Fruit fly (Drosophila melanogaster) whole organism, embryonic: ENCODE measurements around the gene yellow-f.
A peak's percentile ranks its signal among the peaks of the same experiment; 100 is the strongest.

Experiments
- Atf6 ChIP-seq: fragments of 200-800 bp; sonication (Bioruptor generic); IDR thresholded peaks from 2 replicates; pipeline ENCODE4 v1.3.6; 2022; ENCODE audit warnings: missing biosample characterization, missing genetic modification characterization
- CG10147 ChIP-seq: fragments of 200-800 bp; sonication (Bioruptor generic); optimal IDR thresholded peaks from 2 replicates; lab custom pipeline; 2019; ENCODE audit warnings: missing biosample characterization, mild to moderate bottlenecking, missing genetic modification characterization, moderate library complexity
- CG1024 ChIP-seq: fragments of 200-800 bp; sonication (Bioruptor generic); IDR thresholded peaks from 2 replicates; pipeline ENCODE4 v1.3.6; 2022; ENCODE audit warnings: missing biosample characterization, missing genetic modification characterization
- CG12071 ChIP-seq: fragments of 200-800 bp; sonication (Bioruptor generic); optimal IDR thresholded peaks from 3 replicates; lab custom pipeline; 2018; ENCODE audit warnings: missing biosample characterization, mild to moderate bottlenecking, missing genetic modification characterization
- CG13775 ChIP-seq: fragments of 200-800 bp; sonication (Bioruptor generic); optimal IDR thresholded peaks from 3 replicates; lab custom pipeline; 2017; ENCODE audit warnings: missing biosample characterization, mild to moderate bottlenecking, missing genetic modification characterization
- CG15011 ChIP-seq: fragments of 200-800 bp; sonication (Bioruptor generic); optimal IDR thresholded peaks from 3 replicates; lab custom pipeline; 2018; ENCODE audit warnings: missing biosample characterization, mild to moderate bottlenecking, missing genetic modification characterization
- CG1529 ChIP-seq: fragments of 200-800 bp; sonication (Bioruptor generic); optimal IDR thresholded peaks from 3 replicates; lab custom pipeline; 2018; ENCODE audit warnings: missing biosample characterization, missing genetic modification characterization
- CG15696 ChIP-seq: fragments of 200-800 bp; sonication (Bioruptor generic); optimal IDR thresholded peaks from 2 replicates; lab custom pipeline; 2019; ENCODE audit warnings: missing biosample characterization, mild to moderate bottlenecking, missing genetic modification characterization, moderate library complexity
- CG1602 ChIP-seq: fragments of 200-800 bp; sonication (Bioruptor generic); optimal IDR thresholded peaks from 3 replicates; lab custom pipeline; 2016; ENCODE audit warnings: missing biosample characterization, missing genetic modification characterization
- CG18476 ChIP-seq: fragments of 200-800 bp; sonication (Bioruptor generic); optimal IDR thresholded peaks from 2 replicates; lab custom pipeline; 2016; ENCODE audit warnings: missing biosample characterization, mild to moderate bottlenecking, missing genetic modification characterization
- CG32767 ChIP-seq: fragments of 200-800 bp; sonication (Bioruptor generic); IDR thresholded peaks from 2 replicates; pipeline ENCODE4 v1.3.6; 2022; ENCODE audit warnings: missing biosample characterization, missing genetic modification characterization
- CG34376 ChIP-seq: fragments of 200-800 bp; sonication (Bioruptor generic); optimal IDR thresholded peaks from 2 replicates; lab custom pipeline; 2018; ENCODE audit warnings: missing biosample characterization, mild to moderate bottlenecking, missing genetic modification characterization
- CG3847 ChIP-seq: fragments of 200-800 bp; sonication (Bioruptor generic); IDR thresholded peaks from 2 replicates; pipeline ENCODE4 v1.3.6; 2022; ENCODE audit warnings: missing biosample characterization, missing genetic modification characterization
- CG4360 ChIP-seq: fragments of 200-800 bp; sonication (Bioruptor generic); IDR thresholded peaks from 2 replicates; pipeline ENCODE4 v1.3.6; 2022; ENCODE audit warnings: missing biosample characterization, missing genetic modification characterization
- CG4404 ChIP-seq: fragments of 200-800 bp; sonication (Bioruptor generic); IDR thresholded peaks from 2 replicates; pipeline ENCODE4 v1.3.6; 2022; ENCODE audit warnings: missing biosample characterization, missing genetic modification characterization
- CG6654 ChIP-seq: fragments of 200-800 bp; sonication (Bioruptor generic); optimal IDR thresholded peaks from 2 replicates; lab custom pipeline; 2017; ENCODE audit warnings: missing biosample characterization, mild to moderate bottlenecking, missing genetic modification characterization
- CG8290 ChIP-seq, 3 experiments: fragments of 200-800 bp; sonication (Bioruptor generic); optimal IDR thresholded peaks; 2 replicates each; lab custom pipeline; 2016 to 2019; ENCODE audit warnings: missing biosample characterization in 3 of 3, missing genetic modification characterization in 3 of 3, mild to moderate bottlenecking in 2 of 3, moderate library complexity in 1 of 3
- CG8388 ChIP-seq: fragments of 200-800 bp; sonication (Bioruptor generic); optimal IDR thresholded peaks from 2 replicates; lab custom pipeline; 2019; ENCODE audit warnings: missing biosample characterization, mild to moderate bottlenecking, missing genetic modification characterization, moderate library complexity
- CTCF ChIP-seq: fragments of 200-800 bp; sonication (Bioruptor generic); optimal IDR thresholded peaks from 2 replicates; lab custom pipeline; 2017; ENCODE audit warnings: missing biosample characterization, mild to moderate bottlenecking, missing genetic modification characterization, moderate library complexity
- Dad ChIP-seq: fragments of 200-800 bp; sonication (Bioruptor generic); optimal IDR thresholded peaks from 3 replicates; lab custom pipeline; 2016; ENCODE audit warnings: missing biosample characterization, missing genetic modification characterization
- Deaf1 ChIP-seq: fragments of 200-800 bp; optimal IDR thresholded peaks from 3 replicates; lab custom pipeline; 2019; ENCODE audit warnings: missing biosample characterization, mild to moderate bottlenecking, missing genetic modification characterization, moderate library complexity
- E2f2 ChIP-seq: fragments of 200-800 bp; sonication (Bioruptor generic); IDR thresholded peaks from 2 replicates; pipeline ENCODE4 v1.3.6; 2022; ENCODE audit warnings: missing biosample characterization, missing genetic modification characterization
- ERR ChIP-seq: fragments of 200-800 bp; sonication (Bioruptor generic); optimal IDR thresholded peaks from 2 replicates; lab custom pipeline; 2016; ENCODE audit warnings: missing biosample characterization, missing genetic modification characterization
- Fer1 ChIP-seq: fragments of 200-800 bp; sonication (Bioruptor generic); optimal IDR thresholded peaks from 2 replicates; lab custom pipeline; 2017; ENCODE audit warnings: missing biosample characterization, mild to moderate bottlenecking, missing genetic modification characterization
- Fer2 ChIP-seq: fragments of 200-800 bp; sonication (Bioruptor generic); optimal IDR thresholded peaks from 2 replicates; lab custom pipeline; 2018; ENCODE audit warnings: missing biosample characterization, mild to moderate bottlenecking, missing genetic modification characterization, moderate library complexity
- GATAe ChIP-seq: fragments of 200-800 bp; sonication (Bioruptor generic); conservative IDR thresholded peaks from 2 replicates; pipeline ENCODE4 v1.3.6; 2022; ENCODE audit warnings: missing biosample characterization, missing genetic modification characterization
- HLH3B ChIP-seq: fragments of 200-800 bp; sonication (Bioruptor generic); IDR thresholded peaks from 2 replicates; pipeline ENCODE4 v1.3.6; 2022; ENCODE audit warnings: missing biosample characterization, missing genetic modification characterization
- HmgZ ChIP-seq: fragments of 200-800 bp; sonication (Bioruptor generic); optimal IDR thresholded peaks from 2 replicates; lab custom pipeline; 2018; ENCODE audit warnings: missing biosample characterization, mild to moderate bottlenecking, missing genetic modification characterization
- Hr3 ChIP-seq: fragments of 200-800 bp; sonication (Bioruptor generic); optimal IDR thresholded peaks from 3 replicates; lab custom pipeline; 2016; ENCODE audit warnings: missing biosample characterization, missing genetic modification characterization
- Mes4 ChIP-seq: fragments of 200-800 bp; sonication (Bioruptor generic); optimal IDR thresholded peaks from 2 replicates; lab custom pipeline; 2016; ENCODE audit warnings: missing biosample characterization, missing genetic modification characterization
- NC2β ChIP-seq: fragments of 200-800 bp; sonication (Bioruptor generic); optimal IDR thresholded peaks from 2 replicates; lab custom pipeline; 2016; ENCODE audit warnings: missing biosample characterization, missing genetic modification characterization
- Nf-YC ChIP-seq: fragments of 200-800 bp; optimal IDR thresholded peaks from 3 replicates; lab custom pipeline; 2019; ENCODE audit warnings: missing biosample characterization, mild to moderate bottlenecking, missing genetic modification characterization, moderate library complexity
- Pdp1 ChIP-seq, 2 experiments: fragments of 200-800 bp; sonication (Bioruptor generic); optimal IDR thresholded peaks; 3 replicates each; lab custom pipeline; 2016; ENCODE audit warnings: missing biosample characterization in 2 of 2, missing genetic modification characterization in 2 of 2, mild to moderate bottlenecking in 1 of 2, moderate library complexity in 1 of 2
- Ptx1 ChIP-seq: fragments of 200-800 bp; sonication (Bioruptor generic); IDR thresholded peaks from 2 replicates; pipeline ENCODE4 v1.3.6; 2022; ENCODE audit warnings: missing biosample characterization, missing genetic modification characterization
- Spps ChIP-seq: fragments of 200-800 bp; sonication (Bioruptor generic); optimal IDR thresholded peaks from 2 replicates; lab custom pipeline; 2018; ENCODE audit warnings: missing biosample characterization, mild to moderate bottlenecking, missing genetic modification characterization
- Xbp1 ChIP-seq: fragments of 200-800 bp; sonication (Bioruptor generic); optimal IDR thresholded peaks from 3 replicates; lab custom pipeline; 2016; ENCODE audit warnings: missing biosample characterization, mild to moderate bottlenecking, missing genetic modification characterization
- dati ChIP-seq: fragments of 200-800 bp; sonication (Bioruptor generic); IDR thresholded peaks from 2 replicates; pipeline ENCODE4 v1.3.6; 2022; ENCODE audit warnings: missing biosample characterization, missing genetic modification characterization
- dpn ChIP-seq, 2 experiments: fragments of 200-800 bp; sonication (Bioruptor generic); optimal IDR thresholded peaks; 3 replicates each; lab custom pipeline; 2016; ENCODE audit warnings: missing biosample characterization in 2 of 2, missing genetic modification characterization in 2 of 2
- ems ChIP-seq: fragments of 200-800 bp; sonication (Bioruptor generic); optimal IDR thresholded peaks from 3 replicates; lab custom pipeline; 2016; ENCODE audit warnings: missing biosample characterization, missing genetic modification characterization
- ftz-f1 ChIP-seq: fragments of 200-800 bp; sonication (Bioruptor generic); optimal IDR thresholded peaks from 2 replicates; lab custom pipeline; 2016; ENCODE audit warnings: missing biosample characterization, missing genetic modification characterization
- her ChIP-seq: fragments of 200-800 bp; sonication (Bioruptor generic); optimal IDR thresholded peaks from 2 replicates; lab custom pipeline; 2016; ENCODE audit warnings: missing biosample characterization, missing genetic modification characterization
- hkb ChIP-seq, 2 experiments: fragments of 200-800 bp in 1 of 2; fragments of >200 bp in 1 of 2; sonication (Bioruptor generic) in 1 of 2; IDR thresholded peaks in 1 of 2; optimal IDR thresholded peaks in 1 of 2; 2 replicates each; pipeline versions ENCODE4 v1.3.6 to Lab custom; 2017 to 2022; ENCODE audit warnings: missing biosample characterization in 1 of 2, missing genetic modification characterization in 1 of 2
- kni ChIP-seq: fragments of 200-800 bp; sonication (Bioruptor generic); optimal IDR thresholded peaks from 3 replicates; lab custom pipeline; 2017; ENCODE audit warnings: mild to moderate bottlenecking, missing biosample characterization, missing genetic modification reagents, missing genetic modification characterization
- knrl ChIP-seq: fragments of 200-800 bp; sonication (Bioruptor generic); IDR thresholded peaks from 3 replicates; pipeline ENCODE4 v1.3.6; 2022; ENCODE audit warnings: missing biosample characterization, missing genetic modification characterization; ENCODE audit not compliant: partially characterized antibody
- lab ChIP-seq: fragments of 200-800 bp; sonication (Bioruptor generic); optimal IDR thresholded peaks from 3 replicates; lab custom pipeline; 2017; ENCODE audit warnings: missing biosample characterization, missing genetic modification characterization, mild to moderate bottlenecking, moderate library complexity, missing genetic modification reagents
- lbe ChIP-seq: fragments of 200-800 bp; sonication (Bioruptor generic); optimal IDR thresholded peaks from 2 replicates; lab custom pipeline; 2016; ENCODE audit warnings: missing biosample characterization, mild to moderate bottlenecking, missing genetic modification characterization
- nmo ChIP-seq: fragments of 200-800 bp; sonication (Bioruptor generic); optimal IDR thresholded peaks from 2 replicates; lab custom pipeline; 2018; ENCODE audit warnings: missing biosample characterization, mild to moderate bottlenecking, missing genetic modification characterization, moderate library complexity
- psq ChIP-seq: fragments of 200-800 bp; sonication (Bioruptor generic); optimal IDR thresholded peaks from 2 replicates; lab custom pipeline; 2017; ENCODE audit warnings: missing biosample characterization, missing genetic modification characterization
- sim ChIP-seq: fragments of 200-800 bp; sonication (Bioruptor generic); IDR thresholded peaks from 2 replicates; pipeline ENCODE4 v1.3.6; 2022; ENCODE audit warnings: missing biosample characterization, missing genetic modification characterization
- tio ChIP-seq: fragments of 200-800 bp; sonication (Bioruptor generic); optimal IDR thresholded peaks from 2 replicates; lab custom pipeline; 2017; ENCODE audit warnings: missing biosample characterization, missing genetic modification characterization, inconsistent platforms
- usp ChIP-seq: fragments of >200 bp; optimal IDR thresholded peaks from 2 replicates; lab custom pipeline; 2017; ENCODE audit warnings: missing biosample characterization, missing genetic modification characterization
- zen ChIP-seq: fragments of 200-800 bp; sonication (Bioruptor generic); optimal IDR thresholded peaks from 3 replicates; lab custom pipeline; 2018; ENCODE audit warnings: missing biosample characterization, mild to moderate bottlenecking, missing genetic modification characterization, moderate library complexity

The yellow-f gene

dm6 chr3R:13032323-13032722, 39.3 kb upstream of the yellow-f start, which contains the start of gene ry (continued):
- TF ChIP-seq CG15011 (GFP tag; lab: Kevin White, UChicago), result no peak
- no peak for TF ChIP-seq Xbp1 (GFP tag; lab: Kevin White, UChicago)
- no peak for TF ChIP-seq psq (GFP tag; lab: Kevin White, UChicago)
- no peak for TF ChIP-seq CG15696 (tag; lab: Kevin White, UChicago)
- TF ChIP-seq CG4360 (GFP tag; lab: Robert Waterston, UW), result no peak
- TF ChIP-seq CG8290 (GFP tag; optimal IDR thresholded peaks at IDR 0.05; lab: Kevin White, UChicago), result no peak
- TF ChIP-seq CG8290 (tag; optimal IDR thresholded peaks at IDR 0.05; lab: Kevin White, UChicago), result no peak
- no peak for TF ChIP-seq CG6654
- no peak for TF ChIP-seq NC2β
- no peak for TF ChIP-seq HmgZ
- peak; percentile 85 for TF ChIP-seq Deaf1 (tag; lab: Kevin White, UChicago)
- TF ChIP-seq Atf6, result peak; percentile 38; the same call in 1 of the 2 replicates
- TF ChIP-seq hkb (optimal IDR thresholded peaks at IDR 0.05; lab: Kevin White, UChicago), result no peak
- TF ChIP-seq hkb (GFP tag; IDR thresholded peaks at IDR 0.05; lab: Robert Waterston, UW), result no peak
- no peak for TF ChIP-seq Hr3 (GFP tag; lab: Kevin White, UChicago)
- no peak for TF ChIP-seq Fer1 (GFP tag; lab: Kevin White, UChicago)
- TF ChIP-seq kni (GFP tag; lab: Kevin White, UChicago), result no peak
- no peak for TF ChIP-seq nmo
- no peak for TF ChIP-seq CG4404 (GFP tag; lab: Robert Waterston, UW)
- TF ChIP-seq CG3847 (GFP tag; lab: Robert Waterston, UW), result no peak
- no peak for TF ChIP-seq CG1024
- no peak for TF ChIP-seq ERR (GFP tag; lab: Kevin White, UChicago)
- TF ChIP-seq Nf-YC (tag; lab: Kevin White, UChicago), result no peak
- TF ChIP-seq Dad (GFP tag; lab: Kevin White, UChicago), result no peak
- TF ChIP-seq Pdp1 (GFP tag; optimal IDR thresholded peaks at IDR 0.05; lab: Kevin White, UChicago), result peak in 1 of 2 experiments; percentile 73
- TF ChIP-seq CG32767 (GFP tag; lab: Robert Waterston, UW), result no peak
- TF ChIP-seq Fer2 (tag; lab: Kevin White, UChicago), result no peak
- no peak for TF ChIP-seq CG1602 (GFP tag; lab: Kevin White, UChicago)
- no peak for TF ChIP-seq knrl
- TF ChIP-seq usp (GFP tag; lab: Kevin White, UChicago), result no peak
- TF ChIP-seq ems (GFP tag; lab: Kevin White, UChicago), result no peak
- TF ChIP-seq dpn (GFP tag; optimal IDR thresholded peaks at IDR 0.05; lab: Kevin White, UChicago), result no peak
- peak; percentile 1 for TF ChIP-seq CG34376
- TF ChIP-seq HLH3B (GFP tag; lab: Robert Waterston, UW), result no peak
- peak; percentile 41; the same call in 1 of the 2 replicates for TF ChIP-seq sim (GFP tag; lab: Robert Waterston, UW)
- TF ChIP-seq Spps, result no peak
- TF ChIP-seq CG8388 (GFP tag; lab: Kevin White, UChicago), result no peak
- no peak for TF ChIP-seq CTCF
- no peak for TF ChIP-seq Mes4 (GFP tag; lab: Kevin White, UChicago)
- TF ChIP-seq CG12071 (GFP tag; lab: Kevin White, UChicago), result no peak
- TF ChIP-seq CG18476 (GFP tag; lab: Kevin White, UChicago), result no peak
- TF ChIP-seq Ptx1 (GFP tag; lab: Robert Waterston, UW), result no peak
- no peak for TF ChIP-seq GATAe (GFP tag; lab: Robert Waterston, UW)
- no peak for TF ChIP-seq zen (tag; lab: Kevin White, UChicago)
- no peak for TF ChIP-seq lbe (GFP tag; lab: Kevin White, UChicago)
- no peak for TF ChIP-seq her
- no peak for TF ChIP-seq lab (GFP tag; lab: Kevin White, UChicago)
- TF ChIP-seq CG13775 (GFP tag; lab: Kevin White, UChicago), result no peak
- TF ChIP-seq ftz-f1 (GFP tag; lab: Kevin White, UChicago), result no peak
- TF ChIP-seq tio (GFP tag; lab: Kevin White, UChicago), result no peak
- TF ChIP-seq dati, result no peak
- no peak; the same call in 1 of the 2 replicates for TF ChIP-seq E2f2
- TF ChIP-seq CG1529 (GFP tag; lab: Kevin White, UChicago), result no peak
- TF ChIP-seq CG10147 (GFP tag; lab: Kevin White, UChicago), result no peak
